Fruit fly (Drosophila melanogaster): Measurements from ENCODE around the gene CG8064.

CG8064 gene

DNA sequence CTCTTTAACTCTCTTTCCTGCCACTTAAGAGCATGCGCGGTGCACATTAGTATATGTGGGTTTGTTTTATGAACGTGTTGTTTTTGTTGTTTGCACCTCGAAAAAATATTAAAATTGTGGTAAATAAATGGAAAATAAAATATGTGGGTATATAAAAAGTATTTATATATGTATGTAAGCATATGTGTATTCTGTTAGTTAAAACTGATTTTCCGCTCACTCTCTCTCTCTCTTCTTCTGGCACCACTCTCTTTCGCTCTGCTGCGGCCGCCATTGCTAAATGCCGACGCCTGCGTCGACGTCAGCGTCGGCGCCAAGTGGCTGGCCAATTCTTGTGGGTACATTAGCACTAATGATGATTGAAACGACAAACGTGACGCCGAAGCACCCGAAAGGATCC, 18.2 kb upstream of the CG8064 start:
- TF ChIP-seq CG12769 (tag; optimal IDR thresholded peaks at IDR 0.05) (no peak), Nf-YC (tag; optimal IDR thresholded peaks at IDR 0.05) (peak; percentile 62), Awh (GFP tag; IDR thresholded peaks at IDR 0.05) (no peak), Trl (optimal IDR thresholded peaks at IDR 0.05) (peak; percentile 62 to 77), Trl (GFP tag; optimal IDR thresholded peaks at IDR 0.05) (no peak), HLH4C (GFP tag; IDR thresholded peaks at IDR 0.05; ENCODE audit: partially characterized antibody) (no peak), HLH54F (GFP tag; optimal IDR thresholded peaks at IDR 0.05) (no peak), CG3163 (GFP tag; optimal IDR thresholded peaks at IDR 0.05) (peak; percentile 42), cg (GFP tag; optimal IDR thresholded peaks at IDR 0.05) (peak; percentile 11), ewg (GFP tag; optimal IDR thresholded peaks at IDR 0.05) (peak; percentile 78), dmrt99B (tag; optimal IDR thresholded peaks at IDR 0.05) (no peak), rib (GFP tag; IDR thresholded peaks at IDR 0.05) (no peak), Nf-YB (GFP tag; optimal IDR thresholded peaks at IDR 0.05) (peak; percentile 32), Adf1 (GFP tag; IDR thresholded peaks at IDR 0.05) (peak; percentile 87), CG18599 (GFP tag; optimal IDR thresholded peaks at IDR 0.05) (peak; percentile 6)

dm6 chr3R:18266665-18267064, 16.8 kb upstream of the CG8064 start:
- no peak for TF ChIP-seq CG11504 (tag; optimal IDR thresholded peaks at IDR 0.05)
- peak; percentile 51; the same call in 1 of the 2 replicates for TF ChIP-seq seq (GFP tag; IDR thresholded peaks at IDR 0.05)
- peak; percentile 94 for TF ChIP-seq Nf-YB (GFP tag; optimal IDR thresholded peaks at IDR 0.05)
- no peak for TF ChIP-seq HHEX (GFP tag; optimal IDR thresholded peaks at IDR 0.05)
- TF ChIP-seq CG10654 (GFP tag; optimal IDR thresholded peaks at IDR 0.05), result no peak
- no peak for TF ChIP-seq schlank (tag; optimal IDR thresholded peaks at IDR 0.05)
- TF ChIP-seq Atf3 (GFP tag; optimal IDR thresholded peaks at IDR 0.05), result no peak
- TF ChIP-seq Nf-YC (tag; optimal IDR thresholded peaks at IDR 0.05), result peak; percentile 93
- no peak for TF ChIP-seq NfI (GFP tag; optimal IDR thresholded peaks at IDR 0.05)
- TF ChIP-seq Vsx1 (GFP tag; optimal IDR thresholded peaks at IDR 0.05), result no peak
- TF ChIP-seq Sin3A (optimal IDR thresholded peaks at IDR 0.05), result no peak
- no peak for TF ChIP-seq CG7963 (GFP tag; IDR thresholded peaks at IDR 0.05; ENCODE audit: partially characterized antibody)
- no peak for TF ChIP-seq CG3995 (GFP tag; optimal IDR thresholded peaks at IDR 0.05)
- TF ChIP-seq Antp (GFP tag; optimal IDR thresholded peaks at IDR 0.05), result no peak
- no peak for TF ChIP-seq gt (GFP tag; IDR thresholded peaks at IDR 0.05)

DNA sequence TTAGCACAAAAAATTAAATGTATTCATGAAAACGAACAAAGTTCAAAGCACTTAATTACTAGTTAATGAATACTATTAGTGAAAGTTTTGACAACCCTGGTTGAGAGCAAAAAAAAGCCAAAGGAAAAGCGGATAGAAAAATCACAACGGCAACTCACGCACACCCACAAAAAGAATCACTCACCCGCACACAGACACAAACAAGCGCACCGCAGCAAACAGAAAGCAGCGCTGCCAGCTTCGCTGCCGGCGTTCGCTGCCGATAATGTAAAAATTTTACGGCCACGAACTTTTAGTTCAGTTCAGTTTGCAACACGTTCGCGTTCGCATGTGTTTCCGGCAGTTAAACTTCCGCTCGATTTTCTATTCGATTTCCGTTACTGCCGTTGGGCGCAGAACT, 16.0 kb upstream of the CG8064 start, which contains the start of gene CG18599:
Gene CG18599 (plus strand): TSS at position 301 of the 400 bp plus-strand sequence.
- TF ChIP-seq dmrt11E (tag; optimal IDR thresholded peaks at IDR 0.05) (no peak), CG1602 (GFP tag; optimal IDR thresholded peaks at IDR 0.05) (no peak), HLH3B (GFP tag; IDR thresholded peaks at IDR 0.05) (no peak), CG43689 (GFP tag; IDR thresholded peaks at IDR 0.05) (peak; percentile 9; the same call in 1 of the 2 replicates), Rx (GFP tag; IDR thresholded peaks at IDR 0.05) (no peak), Ptx1 (GFP tag; IDR thresholded peaks at IDR 0.05) (no peak), HHEX (GFP tag; optimal IDR thresholded peaks at IDR 0.05) (no peak), CG4282 (GFP tag; optimal IDR thresholded peaks at IDR 0.05) (no peak), Dp (GFP tag; optimal IDR thresholded peaks at IDR 0.05) (no peak), Nf-YA (GFP tag; IDR thresholded peaks at IDR 0.05) (0 out of 2 replicates have a peak, but pooled peaks have one; percentile 20), dysf (GFP tag; IDR thresholded peaks at IDR 0.05) (no peak), gro (GFP tag; optimal IDR thresholded peaks at IDR 0.05) (no peak), tup (GFP tag; optimal IDR thresholded peaks at IDR 0.05) (no peak), dati (GFP tag; IDR thresholded peaks at IDR 0.05) (no peak), CG2712 (tag; optimal IDR thresholded peaks at IDR 0.05) (no peak), ttk (GFP tag; IDR thresholded peaks at IDR 0.05) (no peak), crol (GFP tag; IDR thresholded peaks at IDR 0.05) (no peak), Ets97D (GFP tag; optimal IDR thresholded peaks at IDR 0.05) (peak; percentile 48), CG31224 (GFP tag; IDR thresholded peaks at IDR 0.05) (no peak), CG13296 (GFP tag; optimal IDR thresholded peaks at IDR 0.05) (no peak), CG6272 (GFP tag; IDR thresholded peaks at IDR 0.05) (0 out of 2 replicates have a peak, but pooled peaks have one; percentile 25), Sox102F (GFP tag; optimal IDR thresholded peaks at IDR 0.05) (no peak), Tbp (GFP tag; optimal IDR thresholded peaks at IDR 0.05) (no peak), CG7271 (tag; optimal IDR thresholded peaks at IDR 0.05) (peak; percentile 36)

All from whole organism, embryonic.